Worm (Caenorhabditis elegans) whole organism, late embryonic: Measurements from ENCODE around the gene msp-31.

Experiments
- F13H6.1 ChIP-seq: sonication (generic microtip); optimal IDR thresholded peaks from 2 replicates; lab custom pipeline; 2016; ENCODE audit warnings: missing genetic modification characterization, missing compliant biosample characterization
- Y22D7AL.16 ChIP-seq: sonication (generic microtip); optimal IDR thresholded peaks from 2 replicates; lab custom pipeline; 2016; ENCODE audit warnings: missing genetic modification characterization, missing compliant biosample characterization
- ama-1 ChIP-seq: fragments of 150-350 bp; optimal IDR thresholded peaks from 2 replicates; lab custom pipeline; 2014
- ceh-48 ChIP-seq: sonication (generic microtip); optimal IDR thresholded peaks from 2 replicates; lab custom pipeline; 2016; ENCODE audit warnings: missing genetic modification characterization, inconsistent platforms, missing compliant biosample characterization
- hlh-15 ChIP-seq: sonication (generic microtip); optimal IDR thresholded peaks from 2 replicates; lab custom pipeline; 2016; ENCODE audit warnings: missing genetic modification characterization, missing compliant biosample characterization
- nfya-1 ChIP-seq: sonication (generic microtip); optimal IDR thresholded peaks from 2 replicates; lab custom pipeline; 2017; ENCODE audit warnings: missing genetic modification characterization, mild to moderate bottlenecking, missing compliant biosample characterization, antibody characterized with exemption, moderate library complexity
- syd-9 ChIP-seq: sonication (generic microtip); optimal IDR thresholded peaks from 2 replicates; lab custom pipeline; 2016; ENCODE audit warnings: mild to moderate bottlenecking, missing genetic modification characterization, moderate library complexity, missing compliant biosample characterization
- tbx-7 ChIP-seq: sonication (generic microtip); optimal IDR thresholded peaks from 2 replicates; lab custom pipeline; 2016; ENCODE audit warnings: missing genotype, missing genetic modification characterization, missing compliant biosample characterization
- unc-3 ChIP-seq, 2 experiments: fragments of 200-800 bp in 1 of 2; sonication (Bioruptor generic) in 1 of 2; sonication (generic microtip) in 1 of 2; conservative IDR thresholded peaks in 1 of 2; optimal IDR thresholded peaks in 1 of 2; 2 replicates each; pipeline versions ENCODE4 v1.3.6 to Lab custom; 2016 to 2022; ENCODE audit warnings: missing compliant biosample characterization in 2 of 2, missing genetic modification characterization in 2 of 2, missing genetic modification reagents in 1 of 2

ce11 chrII:4904778-4905177 lies 11.6 kb downstream of the msp-31 start, which contains the start of gene btbd-10:
- TF ChIP-seq ama-1 (lab: Kevin White, UChicago) (no peak), hlh-15 (tag; lab: Kevin White, UChicago) (no peak), nfya-1 (no peak), F13H6.1 (no peak), ceh-48 (tag; lab: Kevin White, UChicago) (no peak), syd-9 (tag; lab: Kevin White, UChicago) (no peak), tbx-7 (tag; lab: Kevin White, UChicago) (no peak), unc-3 (GFP tag; conservative IDR thresholded peaks at IDR 0.05; lab: Robert Waterston, UW) (no peak), unc-3 (tag; optimal IDR thresholded peaks at IDR 0.05; lab: Kevin White, UChicago) (no peak), Y22D7AL.16 (tag; lab: Kevin White, UChicago) (no peak)
